Worm (Caenorhabditis elegans): ENCODE measurements around the gene F41G3.20.

ce11 chrII:6752850-6753249 is 2.0 kb upstream of the F41G3.20 start, which contains the start of gene F41G3.21:
- TF ChIP-seq hlh-8 (tag; optimal IDR thresholded peaks at IDR 0.05) (no peak), ceh-19 (GFP tag; optimal IDR thresholded peaks at IDR 0.05) (no peak), fkh-6 (tag; optimal IDR thresholded peaks at IDR 0.05) (no peak), pros-1 (tag; optimal IDR thresholded peaks at IDR 0.05) (no peak), nfya-1 (tag; optimal IDR thresholded peaks at IDR 0.05) (no peak), dve-1 (tag; optimal IDR thresholded peaks at IDR 0.05) (no peak), pha-4 (tag; optimal IDR thresholded peaks at IDR 0.05) (no peak), hlh-30 (tag; optimal IDR thresholded peaks at IDR 0.05; ENCODE audit: insufficient read depth) (no peak), ceh-34 (tag; optimal IDR thresholded peaks at IDR 0.05) (no peak), ama-1 (optimal IDR thresholded peaks at IDR 0.05) (no peak), nhr-232 (tag; optimal IDR thresholded peaks at IDR 0.05) (no peak), lin-11 (tag; optimal IDR thresholded peaks at IDR 0.05) (no peak), F13H6.1 (tag; optimal IDR thresholded peaks at IDR 0.05) (no peak)

All from whole organism, late embryonic.